Worm (Caenorhabditis elegans) whole organism, young adult: Measurements from ENCODE around the gene nhr-267.

Experiments used
- B0019.2 ChIP-seq: fragments of 200-800 bp; sonication (Bioruptor generic); conservative IDR thresholded peaks from 2 replicates; pipeline ENCODE4 v1.3.6; 2022; ENCODE audit warnings: missing genetic modification reagents, missing genetic modification characterization, missing compliant biosample characterization
- B0336.3 ChIP-seq: fragments of 200-800 bp; sonication (Bioruptor generic); IDR thresholded peaks from 2 replicates; pipeline ENCODE4 v1.3.6; 2022; ENCODE audit warnings: missing genetic modification characterization, missing compliant biosample characterization
- C06A6.2 ChIP-seq: fragments of 200-800 bp; sonication (Bioruptor generic); conservative IDR thresholded peaks from 2 replicates; pipeline ENCODE4 v1.3.6; 2022; ENCODE audit warnings: missing genetic modification characterization, missing compliant biosample characterization
- F10E7.11 ChIP-seq: sonication (generic microtip); optimal IDR thresholded peaks from 2 replicates; lab custom pipeline; 2017; ENCODE audit warnings: mild to moderate bottlenecking, missing genetic modification characterization, moderate library complexity, missing compliant biosample characterization
- F52B5.7 ChIP-seq: sonication (generic microtip); optimal IDR thresholded peaks from 2 replicates; lab custom pipeline; 2016; ENCODE audit warnings: mild to moderate bottlenecking, missing genetic modification characterization, missing compliant biosample characterization
- K12H6.12 ChIP-seq: fragments of 200-800 bp; sonication (Bioruptor generic); optimal IDR thresholded peaks from 2 replicates; lab custom pipeline; 2018; ENCODE audit warnings: mild to moderate bottlenecking, missing genetic modification characterization, missing compliant biosample characterization
- Y53G8AR.9 ChIP-seq: fragments of 200-800 bp; sonication (Bioruptor generic); conservative IDR thresholded peaks from 2 replicates; pipeline ENCODE4 v1.3.6; 2022; ENCODE audit warnings: missing genetic modification reagents, missing genetic modification characterization, missing compliant biosample characterization
- Y95B8A.8 ChIP-seq: fragments of 200-800 bp; sonication (Bioruptor generic); IDR thresholded peaks from 2 replicates; pipeline ENCODE4 v1.3.6; 2022; ENCODE audit warnings: missing genetic modification reagents, missing genetic modification characterization, missing compliant biosample characterization
- aptf-3 ChIP-seq: fragments of 200-800 bp; sonication (Bioruptor generic); IDR thresholded peaks from 2 replicates; pipeline ENCODE4 v1.3.6; 2022; ENCODE audit warnings: missing genetic modification characterization, missing compliant biosample characterization
- athp-1 ChIP-seq: sonication (generic microtip); optimal IDR thresholded peaks from 2 replicates; lab custom pipeline; 2017; ENCODE audit warnings: mild to moderate bottlenecking, missing genetic modification characterization, missing compliant biosample characterization
- attf-3 ChIP-seq: fragments of 200-800 bp; sonication (Bioruptor generic); conservative IDR thresholded peaks from 2 replicates; pipeline ENCODE4 v1.3.6; 2022; ENCODE audit warnings: missing genetic modification reagents, missing genetic modification characterization, missing compliant biosample characterization
- attf-6 ChIP-seq: fragments of 200-800 bp; sonication (Bioruptor generic); IDR thresholded peaks from 2 replicates; pipeline ENCODE4 v1.3.6; 2022; ENCODE audit warnings: missing genetic modification reagents, missing genetic modification characterization, missing compliant biosample characterization
- ets-4 ChIP-seq: fragments of 200-800 bp; sonication (Bioruptor generic); optimal IDR thresholded peaks from 2 replicates; lab custom pipeline; 2018; ENCODE audit warnings: mild to moderate bottlenecking, missing genetic modification characterization, missing compliant biosample characterization
- gei-17 ChIP-seq: fragments of 200-800 bp; sonication (Bioruptor generic); optimal IDR thresholded peaks from 2 replicates; lab custom pipeline; 2018; ENCODE audit warnings: mild to moderate bottlenecking, missing genetic modification characterization, missing compliant biosample characterization
- him-1 ChIP-seq: sonication (generic microtip); optimal IDR thresholded peaks from 2 replicates; lab custom pipeline; 2016; ENCODE audit warnings: missing genotype, missing genetic modification reagents, missing genetic modification characterization, missing compliant biosample characterization
- hlh-12 ChIP-seq: sonication (generic microtip); optimal IDR thresholded peaks from 2 replicates; lab custom pipeline; 2016; ENCODE audit warnings: missing genetic modification characterization, missing compliant biosample characterization
- hmg-1.2 ChIP-seq: fragments of 200-800 bp; sonication (Bioruptor generic); IDR thresholded peaks from 2 replicates; pipeline ENCODE4 v1.3.6; 2022; ENCODE audit warnings: missing genetic modification reagents, missing genetic modification characterization, missing compliant biosample characterization
- hmg-20 ChIP-seq: fragments of 200-800 bp; sonication (Bioruptor generic); IDR thresholded peaks from 2 replicates; pipeline ENCODE4 v1.3.6; 2022; ENCODE audit warnings: missing genetic modification reagents, missing genetic modification characterization, missing compliant biosample characterization
- lag-1 ChIP-seq: fragments of 200-800 bp; sonication (Bioruptor generic); IDR thresholded peaks from 2 replicates; pipeline ENCODE4 v1.3.6; 2022; ENCODE audit warnings: missing genetic modification reagents, missing genetic modification characterization, missing compliant biosample characterization
- let-607 ChIP-seq, 2 experiments: fragments of 200-800 bp in 1 of 2; sonication (Bioruptor generic) in 1 of 2; sonication (generic microtip) in 1 of 2; optimal IDR thresholded peaks; 2 replicates each; lab custom pipeline; 2016 to 2018; ENCODE audit warnings: mild to moderate bottlenecking in 2 of 2, missing compliant biosample characterization in 2 of 2, missing genetic modification characterization in 2 of 2, moderate library complexity in 2 of 2, missing genotype in 1 of 2
- lin-26 ChIP-seq: fragments of 200-800 bp; sonication (Bioruptor generic); IDR thresholded peaks from 2 replicates; pipeline ENCODE4 v1.3.6; 2022; ENCODE audit warnings: missing genetic modification reagents, missing genetic modification characterization, missing compliant biosample characterization
- lin-35 ChIP-seq, 3 experiments: fragments of 150-350 bp in 2 of 3; sonication (generic microtip) in 1 of 3; optimal IDR thresholded peaks; 2 replicates each; lab custom pipeline; 2014 to 2018; ENCODE audit warnings: missing biosample characterization in 3 of 3, missing genetic modification characterization in 3 of 3, missing genetic modification reagents in 3 of 3
- lir-1 ChIP-seq: fragments of 200-800 bp; sonication (Bioruptor generic); conservative IDR thresholded peaks from 2 replicates; pipeline ENCODE4 v1.3.6; 2022; ENCODE audit warnings: missing genetic modification reagents, missing genetic modification characterization, missing compliant biosample characterization
- madf-6 ChIP-seq: fragments of 200-800 bp; sonication (Bioruptor generic); IDR thresholded peaks from 2 replicates; pipeline ENCODE4 v1.3.6; 2022; ENCODE audit warnings: missing genetic modification reagents, missing genetic modification characterization, missing compliant biosample characterization
- nfyb-1 ChIP-seq: fragments of 200-800 bp; sonication (Bioruptor generic); IDR thresholded peaks from 2 replicates; pipeline ENCODE4 v1.3.6; 2022; ENCODE audit warnings: missing genetic modification reagents, missing genetic modification characterization, missing compliant biosample characterization
- nhr-179 ChIP-seq: sonication (generic microtip); optimal IDR thresholded peaks from 2 replicates; lab custom pipeline; 2016; ENCODE audit warnings: mild to moderate bottlenecking, missing genetic modification characterization, missing compliant biosample characterization
- nhr-27 ChIP-seq: fragments of 200-800 bp; sonication (Bioruptor generic); optimal IDR thresholded peaks from 2 replicates; lab custom pipeline; 2018; ENCODE audit warnings: mild to moderate bottlenecking, missing genetic modification characterization, moderate library complexity, missing compliant biosample characterization
- pbrm-1 ChIP-seq: fragments of 200-800 bp; sonication (Bioruptor generic); IDR thresholded peaks from 2 replicates; pipeline ENCODE4 v1.3.6; 2022; ENCODE audit warnings: missing genetic modification reagents, missing genetic modification characterization, missing compliant biosample characterization
- repo-1 ChIP-seq: sonication (generic microtip); optimal IDR thresholded peaks from 2 replicates; lab custom pipeline; 2017; ENCODE audit warnings: mild to moderate bottlenecking, missing genetic modification characterization, missing compliant biosample characterization
- sea-2 ChIP-seq: fragments of 200-800 bp; sonication (Bioruptor generic); IDR thresholded peaks from 2 replicates; pipeline ENCODE4 v1.3.6; 2022; ENCODE audit warnings: missing genetic modification characterization, missing compliant biosample characterization
- snpc-3.4 ChIP-seq: sonication (generic microtip); optimal IDR thresholded peaks from 2 replicates; lab custom pipeline; 2017; ENCODE audit warnings: missing genetic modification characterization, mild to moderate bottlenecking, missing compliant biosample characterization, antibody characterized with exemption, moderate library complexity, missing genotype, missing genetic modification reagents
- snpc-4 ChIP-seq, 5 experiments: fragments of 150-350 bp in 1 of 5; sonication (generic microtip) in 4 of 5; optimal IDR thresholded peaks; 2 replicates each; lab custom pipeline; 2014 to 2018; ENCODE audit warnings: missing genetic modification characterization in 5 of 5, missing biosample characterization in 3 of 5, antibody characterized with exemption in 2 of 5, mild to moderate bottlenecking in 2 of 5, missing compliant biosample characterization in 2 of 5, missing genotype in 2 of 5, moderate library complexity in 2 of 5, missing genetic modification reagents in 1 of 5
- tbp1 ChIP-seq: fragments of 200-800 bp; sonication (Bioruptor generic); optimal IDR thresholded peaks from 2 replicates; lab custom pipeline; 2018; ENCODE audit warnings: mild to moderate bottlenecking, missing genetic modification characterization, missing compliant biosample characterization
- xnd-1 ChIP-seq: sonication (generic microtip); optimal IDR thresholded peaks from 2 replicates; lab custom pipeline; 2016; ENCODE audit warnings: missing genotype, missing genetic modification reagents, missing genetic modification characterization, missing compliant biosample characterization
- zim-3 ChIP-seq: sonication (generic microtip); optimal IDR thresholded peaks from 2 replicates; lab custom pipeline; 2017; ENCODE audit warnings: mild to moderate bottlenecking, missing genetic modification characterization, moderate library complexity, missing compliant biosample characterization
- ztf-3 ChIP-seq: fragments of 200-800 bp; sonication (Bioruptor generic); optimal IDR thresholded peaks from 2 replicates; lab custom pipeline; 2018; ENCODE audit warnings: mild to moderate bottlenecking, missing genetic modification characterization, missing compliant biosample characterization

Gene nhr-267

ce11 chrIV:9320023-9320422 is 33.8 kb upstream of the nhr-267 start (continued):
- TF ChIP-seq let-607 (tag; optimal IDR thresholded peaks at IDR 0.05; lab: Kevin White, UChicago) (peak in 1 of 2 experiments; percentile 13), sea-2 (GFP tag; lab: Robert Waterston, UW) (no peak), lag-1 (GFP tag; lab: Robert Waterston, UW) (no peak), gei-17 (GFP tag; lab: Kevin White, UChicago) (no peak), attf-6 (GFP tag; lab: Robert Waterston, UW) (no peak), lin-26 (peak; percentile 58; the same call in 1 of the 2 replicates), nfyb-1 (GFP tag; lab: Robert Waterston, UW) (no peak), Y53G8AR.9 (0 out of 2 replicates have a peak, but pooled peaks have one; percentile 45), nhr-179 (tag; lab: Kevin White, UChicago) (no peak), F52B5.7 (peak; percentile 70), B0336.3 (GFP tag; lab: Robert Waterston, UW) (peak; percentile 36; the same call in 1 of the 2 replicates), him-1 (tag; lab: Kevin White, UChicago) (peak; percentile 48), ets-4 (GFP tag; lab: Kevin White, UChicago) (no peak)

ce11 chrIV:9319080-9319479 is 32.9 kb upstream of the nhr-267 start, which contains the start of the genes F49C12.11 and nemt-1:
Gene F49C12.11, plus strand, starts transcription at chrIV:9319380.
Gene nemt-1, minus strand, starts transcription at chrIV:9319439.
- peak in 1 of 3 experiments; percentile 22 for TF ChIP-seq lin-35 (GFP tag; optimal IDR thresholded peaks at IDR 0.05; lab: Kevin White, UChicago)
- TF ChIP-seq hlh-12 (tag; lab: Kevin White, UChicago) = no peak

ce11 chrIV:9318147-9318546 is 31.9 kb upstream of the nhr-267 start:
- TF ChIP-seq zim-3 (tag; lab: Kevin White, UChicago) = no peak
- no peak for TF ChIP-seq attf-3 (GFP tag; lab: Robert Waterston, UW)
- TF ChIP-seq nhr-27 (tag; lab: Kevin White, UChicago) = no peak
- TF ChIP-seq snpc-4 (GFP tag; optimal IDR thresholded peaks at IDR 0.05; lab: Kevin White, UChicago) = no peak
- TF ChIP-seq snpc-4 (tag; optimal IDR thresholded peaks at IDR 0.05; lab: Kevin White, UChicago) = peak in 1 of 4 experiments; percentile 10
- TF ChIP-seq F10E7.11 (tag; lab: Kevin White, UChicago) = peak; percentile 52
- TF ChIP-seq ztf-3 (GFP tag; lab: Kevin White, UChicago) = no peak
- 0 out of 2 replicates have a peak, but pooled peaks have one; percentile 22 for TF ChIP-seq aptf-3 (GFP tag; lab: Robert Waterston, UW)
- TF ChIP-seq madf-6 (GFP tag; lab: Robert Waterston, UW) = peak; percentile 46; the same call in 1 of the 2 replicates
- TF ChIP-seq tbp1 (GFP tag; lab: Kevin White, UChicago) = no peak
- TF ChIP-seq K12H6.12 = no peak
- TF ChIP-seq lir-1 = no peak
- TF ChIP-seq athp-1 (tag; lab: Kevin White, UChicago) = peak; percentile 25
- TF ChIP-seq hmg-20 (GFP tag; lab: Robert Waterston, UW) = no peak
- TF ChIP-seq B0019.2 (GFP tag; lab: Robert Waterston, UW) = no peak
- no peak for TF ChIP-seq xnd-1 (tag; lab: Kevin White, UChicago)
- peak; percentile 41 for TF ChIP-seq repo-1 (tag; lab: Kevin White, UChicago)
- no peak for TF ChIP-seq hmg-1.2 (GFP tag; lab: Robert Waterston, UW)
- peak; percentile 3 for TF ChIP-seq snpc-3.4 (tag; lab: Kevin White, UChicago)
- no peak for TF ChIP-seq Y95B8A.8
- no peak for TF ChIP-seq pbrm-1 (GFP tag; lab: Robert Waterston, UW)
- no peak for TF ChIP-seq C06A6.2 (GFP tag; lab: Robert Waterston, UW)
